Worm (Caenorhabditis elegans) whole organism, young adult: ENCODE data around the gene srh-243.

Experiments
- B0336.3 ChIP-seq: fragments of 200-800 bp; sonication (Bioruptor generic); IDR thresholded peaks from 2 replicates; pipeline ENCODE4 v1.3.6; 2022; ENCODE audit warnings: missing genetic modification characterization, missing compliant biosample characterization
- C06A6.2 ChIP-seq: fragments of 200-800 bp; sonication (Bioruptor generic); conservative IDR thresholded peaks from 2 replicates; pipeline ENCODE4 v1.3.6; 2022; ENCODE audit warnings: missing genetic modification characterization, missing compliant biosample characterization
- D2030.7 ChIP-seq: fragments of 200-800 bp; sonication (Bioruptor generic); IDR thresholded peaks from 2 replicates; pipeline ENCODE4 v1.3.6; 2022; ENCODE audit warnings: missing genetic modification reagents, missing genetic modification characterization, missing compliant biosample characterization
- F10E7.11 ChIP-seq: sonication (generic microtip); optimal IDR thresholded peaks from 2 replicates; lab custom pipeline; 2017; ENCODE audit warnings: mild to moderate bottlenecking, missing genetic modification characterization, moderate library complexity, missing compliant biosample characterization
- F23B12.7 ChIP-seq: sonication (generic microtip); optimal IDR thresholded peaks from 2 replicates; lab custom pipeline; 2017; ENCODE audit warnings: missing genetic modification characterization, mild to moderate bottlenecking, missing compliant biosample characterization, antibody characterized with exemption, moderate library complexity; ENCODE audit not compliant: insufficient read depth
- F49E8.2 ChIP-seq: sonication (generic microtip); optimal IDR thresholded peaks from 3 replicates; lab custom pipeline; 2017; ENCODE audit warnings: missing genetic modification characterization, mild to moderate bottlenecking, missing compliant biosample characterization, antibody characterized with exemption, moderate library complexity; ENCODE audit not compliant: insufficient read depth
- F57C9.4 ChIP-seq: sonication (generic microtip); optimal IDR thresholded peaks from 2 replicates; lab custom pipeline; 2017; ENCODE audit warnings: mild to moderate bottlenecking, missing genetic modification characterization, missing compliant biosample characterization
- Y53F4B.3 ChIP-seq: fragments of 200-800 bp; sonication (Bioruptor generic); IDR thresholded peaks from 2 replicates; pipeline ENCODE4 v1.3.6; 2022; ENCODE audit warnings: missing genetic modification reagents, missing genetic modification characterization, missing compliant biosample characterization
- Y56A3A.18 ChIP-seq: fragments of 200-800 bp; sonication (Bioruptor generic); IDR thresholded peaks from 2 replicates; pipeline ENCODE4 v1.3.6; 2022; ENCODE audit warnings: missing genetic modification reagents, missing genetic modification characterization, missing compliant biosample characterization
- akir-1 ChIP-seq: fragments of 200-800 bp; sonication (Bioruptor generic); optimal IDR thresholded peaks from 2 replicates; lab custom pipeline; 2018; ENCODE audit warnings: mild to moderate bottlenecking, missing genetic modification characterization, moderate library complexity, missing compliant biosample characterization
- aptf-3 ChIP-seq: fragments of 200-800 bp; sonication (Bioruptor generic); IDR thresholded peaks from 2 replicates; pipeline ENCODE4 v1.3.6; 2022; ENCODE audit warnings: missing genetic modification characterization, missing compliant biosample characterization
- attf-6 ChIP-seq: fragments of 200-800 bp; sonication (Bioruptor generic); IDR thresholded peaks from 2 replicates; pipeline ENCODE4 v1.3.6; 2022; ENCODE audit warnings: missing genetic modification reagents, missing genetic modification characterization, missing compliant biosample characterization
- bed-1 ChIP-seq: fragments of 200-800 bp; sonication (Bioruptor generic); IDR thresholded peaks from 2 replicates; pipeline ENCODE4 v1.3.6; 2022; ENCODE audit warnings: missing genetic modification reagents, missing genetic modification characterization, missing compliant biosample characterization
- bed-2 ChIP-seq: fragments of 200-800 bp; sonication (Bioruptor generic); IDR thresholded peaks from 2 replicates; pipeline ENCODE4 v1.3.6; 2022; ENCODE audit warnings: missing genetic modification reagents, missing genetic modification characterization, missing compliant biosample characterization
- ccch-3 ChIP-seq: fragments of 200-800 bp; sonication (Bioruptor generic); optimal IDR thresholded peaks from 2 replicates; lab custom pipeline; 2018; ENCODE audit warnings: mild to moderate bottlenecking, missing genetic modification characterization, missing compliant biosample characterization
- ceh-27 ChIP-seq: fragments of 200-800 bp; sonication (Bioruptor generic); optimal IDR thresholded peaks from 2 replicates; lab custom pipeline; 2018; ENCODE audit warnings: mild to moderate bottlenecking, missing genetic modification characterization, moderate library complexity, missing compliant biosample characterization
- ceh-91 ChIP-seq: fragments of 200-800 bp; sonication (Bioruptor generic); IDR thresholded peaks from 2 replicates; pipeline ENCODE4 v1.3.6; 2022; ENCODE audit warnings: missing genetic modification reagents, missing genetic modification characterization, missing compliant biosample characterization
- die-1 ChIP-seq: sonication (generic microtip); optimal IDR thresholded peaks from 2 replicates; lab custom pipeline; 2016; ENCODE audit warnings: missing genotype, mild to moderate bottlenecking, missing genetic modification characterization, missing compliant biosample characterization
- gei-17 ChIP-seq: fragments of 200-800 bp; sonication (Bioruptor generic); optimal IDR thresholded peaks from 2 replicates; lab custom pipeline; 2018; ENCODE audit warnings: mild to moderate bottlenecking, missing genetic modification characterization, missing compliant biosample characterization
- him-1 ChIP-seq: sonication (generic microtip); optimal IDR thresholded peaks from 2 replicates; lab custom pipeline; 2016; ENCODE audit warnings: missing genotype, missing genetic modification reagents, missing genetic modification characterization, missing compliant biosample characterization
- hlh-12 ChIP-seq: sonication (generic microtip); optimal IDR thresholded peaks from 2 replicates; lab custom pipeline; 2016; ENCODE audit warnings: missing genetic modification characterization, missing compliant biosample characterization
- lag-1 ChIP-seq: fragments of 200-800 bp; sonication (Bioruptor generic); IDR thresholded peaks from 2 replicates; pipeline ENCODE4 v1.3.6; 2022; ENCODE audit warnings: missing genetic modification reagents, missing genetic modification characterization, missing compliant biosample characterization
- lin-35 ChIP-seq, 3 experiments: fragments of 150-350 bp in 2 of 3; sonication (generic microtip) in 1 of 3; optimal IDR thresholded peaks; 2 replicates each; lab custom pipeline; 2014 to 2018; ENCODE audit warnings: missing biosample characterization in 3 of 3, missing genetic modification characterization in 3 of 3, missing genetic modification reagents in 3 of 3
- nhr-120 ChIP-seq: fragments of 200-800 bp; sonication (Bioruptor generic); IDR thresholded peaks from 2 replicates; pipeline ENCODE4 v1.3.6; 2022; ENCODE audit warnings: missing genetic modification characterization, missing compliant biosample characterization
- nhr-179 ChIP-seq: sonication (generic microtip); optimal IDR thresholded peaks from 2 replicates; lab custom pipeline; 2016; ENCODE audit warnings: mild to moderate bottlenecking, missing genetic modification characterization, missing compliant biosample characterization
- nhr-80 ChIP-seq: sonication (generic microtip); optimal IDR thresholded peaks from 2 replicates; lab custom pipeline; 2016; ENCODE audit warnings: missing genetic modification characterization, missing compliant biosample characterization
- nhr-90 ChIP-seq: sonication (generic microtip); optimal IDR thresholded peaks from 2 replicates; lab custom pipeline; 2016; ENCODE audit warnings: missing genotype, mild to moderate bottlenecking, missing genetic modification characterization, missing compliant biosample characterization
- rcor-1 ChIP-seq: fragments of 200-800 bp; sonication (Bioruptor generic); IDR thresholded peaks from 2 replicates; pipeline ENCODE4 v1.3.6; 2022; ENCODE audit warnings: missing genetic modification reagents, missing genetic modification characterization, missing compliant biosample characterization
- rpc-1 ChIP-seq, 2 experiments: fragments of 150-350 bp in 1 of 2; sonication (generic microtip) in 1 of 2; optimal IDR thresholded peaks; 2 replicates each; lab custom pipeline; 2014 to 2018; ENCODE audit warnings: missing biosample characterization in 1 of 2, missing genetic modification characterization in 1 of 2, missing genetic modification reagents in 1 of 2, missing genotype in 1 of 2
- sea-2 ChIP-seq: fragments of 200-800 bp; sonication (Bioruptor generic); IDR thresholded peaks from 2 replicates; pipeline ENCODE4 v1.3.6; 2022; ENCODE audit warnings: missing genetic modification characterization, missing compliant biosample characterization
- snpc-4 ChIP-seq, 5 experiments: fragments of 150-350 bp in 1 of 5; sonication (generic microtip) in 4 of 5; optimal IDR thresholded peaks; 2 replicates each; lab custom pipeline; 2014 to 2018; ENCODE audit warnings: missing genetic modification characterization in 5 of 5, missing biosample characterization in 3 of 5, antibody characterized with exemption in 2 of 5, mild to moderate bottlenecking in 2 of 5, missing compliant biosample characterization in 2 of 5, missing genotype in 2 of 5, moderate library complexity in 2 of 5, missing genetic modification reagents in 1 of 5
- tbp1 ChIP-seq: fragments of 200-800 bp; sonication (Bioruptor generic); optimal IDR thresholded peaks from 2 replicates; lab custom pipeline; 2018; ENCODE audit warnings: mild to moderate bottlenecking, missing genetic modification characterization, missing compliant biosample characterization
- unc-130 ChIP-seq: sonication (generic microtip); optimal IDR thresholded peaks from 2 replicates; lab custom pipeline; 2016; ENCODE audit warnings: missing genetic modification reagents, missing genetic modification characterization, missing compliant biosample characterization
- xnd-1 ChIP-seq: sonication (generic microtip); optimal IDR thresholded peaks from 2 replicates; lab custom pipeline; 2016; ENCODE audit warnings: missing genotype, missing genetic modification reagents, missing genetic modification characterization, missing compliant biosample characterization
- ztf-18 ChIP-seq: sonication (generic microtip); optimal IDR thresholded peaks from 2 replicates; lab custom pipeline; 2016; ENCODE audit warnings: missing genotype, mild to moderate bottlenecking, missing genetic modification characterization, missing compliant biosample characterization
- ztf-3 ChIP-seq: fragments of 200-800 bp; sonication (Bioruptor generic); optimal IDR thresholded peaks from 2 replicates; lab custom pipeline; 2018; ENCODE audit warnings: mild to moderate bottlenecking, missing genetic modification characterization, missing compliant biosample characterization

Gene srh-243

ce11 chrV:2832666-2833065 lies 37.6 kb upstream of the srh-243 start, which contains the start of gene srj-50:
Gene srj-50 (plus strand): TSS chrV:2832966.
- TF ChIP-seq xnd-1 (tag; lab: Kevin White, UChicago): no peak
- TF ChIP-seq tbp1: no peak
- no peak for TF ChIP-seq akir-1 (GFP tag; lab: Kevin White, UChicago)
- TF ChIP-seq bed-2 (GFP tag; lab: Robert Waterston, UW): no peak
- TF ChIP-seq unc-130 (GFP tag; lab: Kevin White, UChicago): no peak
- no peak for TF ChIP-seq rcor-1 (GFP tag; lab: Robert Waterston, UW)
- TF ChIP-seq snpc-4 (GFP tag; optimal IDR thresholded peaks at IDR 0.05; lab: Kevin White, UChicago): no peak
- TF ChIP-seq snpc-4 (tag; optimal IDR thresholded peaks at IDR 0.05; lab: Kevin White, UChicago): no peak
- no peak for TF ChIP-seq attf-6 (GFP tag; lab: Robert Waterston, UW)
- no peak for TF ChIP-seq F23B12.7 (tag; lab: Kevin White, UChicago)
- TF ChIP-seq gei-17 (GFP tag; lab: Kevin White, UChicago): no peak
- no peak for TF ChIP-seq B0336.3 (GFP tag; lab: Robert Waterston, UW)
- no peak for TF ChIP-seq nhr-179
- no peak for TF ChIP-seq nhr-120 (GFP tag; lab: Robert Waterston, UW)

ce11 chrV:2836501-2836900 lies 33.7 kb upstream of the srh-243 start, which contains the start of gene srj-45:
Gene srj-45 (minus strand): TSS chrV:2836601.
- TF ChIP-seq ztf-3 (GFP tag; lab: Kevin White, UChicago): no peak
- TF ChIP-seq ceh-27 (GFP tag; lab: Kevin White, UChicago): no peak
- no peak for TF ChIP-seq ceh-91 (GFP tag; lab: Robert Waterston, UW)
- no peak for TF ChIP-seq die-1
- TF ChIP-seq ccch-3 (GFP tag; lab: Kevin White, UChicago): no peak

- TF ChIP-seq F49E8.2 (tag; lab: Kevin White, UChicago): no peak
- no peak for TF ChIP-seq nhr-90 (tag; lab: Kevin White, UChicago)
- TF ChIP-seq lin-35 (GFP tag; optimal IDR thresholded peaks at IDR 0.05; lab: Kevin White, UChicago): no peak
- no peak for TF ChIP-seq lag-1
- TF ChIP-seq F10E7.11 (tag; lab: Kevin White, UChicago): no peak
- TF ChIP-seq, all 124 proteins: peak for 0
Observed at ce11 chrV:2845771-2846170, 24.5 kb upstream of the srh-243 start, which contains the start of gene srj-44. Gene srj-44 (minus strand): TSS chrV:2845871.

- no peak for TF ChIP-seq hlh-12 (tag; lab: Kevin White, UChicago)
- TF ChIP-seq aptf-3: no peak
- TF ChIP-seq ztf-18 (tag; lab: Kevin White, UChicago): no peak
- no peak for TF ChIP-seq nhr-120 (GFP tag; lab: Robert Waterston, UW)
- TF ChIP-seq Y56A3A.18: no peak
- no peak for TF ChIP-seq D2030.7 (GFP tag; lab: Robert Waterston, UW)
- TF ChIP-seq F10E7.11 (tag; lab: Kevin White, UChicago): no peak
- TF ChIP-seq ccch-3 (GFP tag; lab: Kevin White, UChicago): no peak
- TF ChIP-seq Y53F4B.3 (GFP tag; lab: Robert Waterston, UW): no peak
- no peak for TF ChIP-seq nhr-90 (tag; lab: Kevin White, UChicago)
- no peak for TF ChIP-seq sea-2 (GFP tag; lab: Robert Waterston, UW)
Observed at ce11 chrV:2848290-2848937, 21.8 kb upstream of the srh-243 start, which contains the start of gene srj-49. Gene srj-49 (minus strand): TSS chrV:2848340.

- TF ChIP-seq aptf-3 (no peak), him-1 (no peak), ztf-18 (tag; lab: Kevin White, UChicago) (no peak), nhr-80 (tag; lab: Kevin White, UChicago) (peak; percentile 48), bed-1 (GFP tag; lab: Robert Waterston, UW) (no peak), rpc-1 (optimal IDR thresholded peaks at IDR 0.05; lab: Kevin White, UChicago) (no peak), rpc-1 (tag; optimal IDR thresholded peaks at IDR 0.05; lab: Kevin White, UChicago) (no peak), C06A6.2 (GFP tag; lab: Robert Waterston, UW) (no peak), F57C9.4 (tag; lab: Kevin White, UChicago) (no peak)
Observed at ce11 chrV:2849071-2849470, 21.2 kb upstream of the srh-243 start, which contains the start of gene ugt-53. Gene ugt-53 (plus strand): TSS chrV:2849343.
